Worm (Caenorhabditis elegans): ENCODE results near the gene col-34.

The col-34 gene

DNA sequence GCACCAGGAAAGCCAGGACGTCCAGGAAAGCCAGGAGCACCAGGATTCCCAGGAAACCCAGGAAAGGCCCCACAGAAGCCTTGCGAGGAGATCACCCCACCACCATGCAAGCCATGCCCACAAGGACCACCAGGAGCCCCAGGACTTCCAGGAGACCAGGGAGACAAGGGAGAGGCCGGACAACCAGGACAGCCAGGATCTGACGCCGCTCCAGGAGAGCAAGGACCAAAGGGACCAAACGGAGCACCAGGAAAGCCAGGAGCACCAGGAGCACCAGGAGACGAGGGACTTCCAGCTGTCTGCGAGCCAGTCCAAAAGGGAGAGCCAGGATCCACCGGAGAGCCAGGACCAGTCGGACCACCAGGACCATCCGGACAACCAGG is 8.4 kb downstream of the col-34 start:
- no peak for TF ChIP-seq snu-23 (GFP tag; optimal IDR thresholded peaks at IDR 0.05)
- TF ChIP-seq pag-3 (tag; optimal IDR thresholded peaks at IDR 0.05; ENCODE audit: borderline replicate concordance, insufficient read depth): no peak
- no peak for TF ChIP-seq skn-1 (tag; optimal IDR thresholded peaks at IDR 0.05)
- no peak for TF ChIP-seq tlp-1 (tag; optimal IDR thresholded peaks at IDR 0.05)
- no peak for TF ChIP-seq ama-1 (optimal IDR thresholded peaks at IDR 0.05)
- TF ChIP-seq efl-3 (GFP tag; optimal IDR thresholded peaks at IDR 0.05): no peak
- TF ChIP-seq egl-13 (tag; optimal IDR thresholded peaks at IDR 0.05): no peak
- no peak for TF ChIP-seq lin-15B (tag; optimal IDR thresholded peaks at IDR 0.05)

DNA sequence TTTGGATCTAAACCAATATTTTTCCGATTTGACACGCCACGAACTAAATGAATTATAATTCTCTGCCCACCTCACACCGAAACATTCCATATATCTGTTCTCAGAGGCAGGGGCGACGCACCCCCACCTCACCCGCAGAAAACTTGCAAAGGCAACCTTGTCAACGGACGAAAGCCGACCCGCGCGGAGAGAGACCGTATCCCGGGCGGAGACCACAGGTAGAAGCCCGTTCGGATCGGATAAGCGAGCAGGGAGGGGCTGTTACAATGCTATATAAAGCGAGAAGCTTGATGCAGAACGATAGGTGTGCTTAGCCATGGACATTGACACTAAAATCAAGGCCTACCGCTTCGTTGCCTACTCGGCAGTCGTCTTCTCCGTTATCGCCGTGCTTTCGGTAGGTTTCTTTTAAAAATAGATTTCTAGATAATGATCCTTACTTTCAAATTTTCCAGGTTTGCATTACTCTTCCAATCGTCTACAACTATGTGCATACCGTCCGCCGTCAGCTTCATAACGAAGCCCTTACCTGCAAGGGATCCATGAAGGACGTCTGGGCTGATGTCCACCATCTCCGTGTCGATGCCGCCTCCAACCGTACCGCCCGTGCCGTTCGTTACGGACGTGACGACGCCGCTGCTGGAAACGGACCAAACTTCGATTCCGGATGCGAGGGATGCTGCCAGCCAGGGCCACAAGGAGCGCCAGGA is 8.9 kb downstream of the col-34 start, which contains the start of the genes zipt-2.2 and dpy-13:
zipt-2.2 (minus strand) TSS at position 51 of the 710 bp plus-strand sequence.
dpy-13 (plus strand) TSS at position 300 of the 710 bp plus-strand sequence.
- TF ChIP-seq nhr-11 (tag; optimal IDR thresholded peaks at IDR 0.05) (no peak), zag-1 (tag; optimal IDR thresholded peaks at IDR 0.05) (no peak), aha-1 (tag; optimal IDR thresholded peaks at IDR 0.05) (no peak), lin-39 (tag; optimal IDR thresholded peaks at IDR 0.05) (no peak)

DNA sequence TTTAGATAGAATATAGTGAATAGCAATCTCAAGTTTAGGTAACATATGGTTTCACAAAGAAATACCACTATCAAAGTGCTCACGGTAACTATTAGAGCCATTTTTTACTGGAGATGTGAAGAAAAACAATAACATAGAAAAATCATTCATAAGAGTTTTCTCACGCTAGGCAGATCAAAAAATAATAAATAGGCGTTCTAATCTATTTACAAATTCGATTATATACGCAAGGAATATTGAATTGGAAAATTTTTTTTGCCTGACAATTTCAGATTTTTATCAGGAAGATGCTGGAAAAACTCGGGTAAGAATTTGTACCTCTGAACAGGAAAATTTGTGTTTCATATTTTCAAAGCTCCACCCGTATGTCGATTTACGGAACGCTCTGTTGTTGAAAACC is 16.5 kb downstream of the col-34 start, which contains the start of gene srbc-70:
srbc-70 (minus strand) TSS at position 101 of the 400 bp plus-strand sequence.
- TF ChIP-seq fkh-10 (GFP tag; optimal IDR thresholded peaks at IDR 0.05) (no peak), pax-3 (tag; optimal IDR thresholded peaks at IDR 0.05) (no peak), nhr-90 (tag; optimal IDR thresholded peaks at IDR 0.05; ENCODE audit: poor library complexity) (no peak), ztf-4 (tag; optimal IDR thresholded peaks at IDR 0.05) (no peak), sptf-1 (tag; optimal IDR thresholded peaks at IDR 0.05) (no peak), efl-1 (optimal IDR thresholded peaks at IDR 0.05) (no peak), efl-1 (GFP tag; optimal IDR thresholded peaks at IDR 0.05 in 1 of 2) (no peak), ceh-88 (GFP tag; IDR thresholded peaks at IDR 0.05) (no peak), mdl-1 (tag; optimal IDR thresholded peaks at IDR 0.05) (no peak), elt-2 (tag; optimal IDR thresholded peaks at IDR 0.05) (no peak), swsn-7 (tag; optimal IDR thresholded peaks at IDR 0.05) (no peak), fkh-8 (tag; optimal IDR thresholded peaks at IDR 0.05) (no peak), C04F5.9 (tag; optimal IDR thresholded peaks at IDR 0.05) (no peak), xbp-1 (tag; optimal IDR thresholded peaks at IDR 0.05) (no peak), dsc-1 (tag; optimal IDR thresholded peaks at IDR 0.05) (no peak)

DNA sequence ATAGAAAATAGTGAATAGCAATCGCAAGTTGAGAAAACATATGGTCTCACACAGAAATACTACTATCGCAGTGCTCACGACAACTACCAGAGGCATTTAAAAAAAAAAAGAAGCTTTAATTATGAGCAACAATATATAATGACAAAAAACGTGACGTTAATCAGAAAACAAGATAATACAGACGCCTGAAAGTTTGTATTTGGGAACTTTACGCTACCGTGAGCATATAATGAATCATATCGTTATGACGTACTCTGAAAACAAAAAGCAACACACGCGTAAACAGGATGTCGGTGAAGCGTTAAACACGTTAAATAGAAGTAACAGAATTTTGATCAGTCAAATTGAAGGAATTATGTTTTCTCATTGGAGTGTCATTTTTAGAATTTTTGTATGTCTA is 18.6 kb downstream of the col-34 start, which contains the start of gene srbc-71:
srbc-71 (minus strand) TSS at position 101 of the 400 bp plus-strand sequence.
- no peak for TF ChIP-seq elt-2 (tag; optimal IDR thresholded peaks at IDR 0.05)
- TF ChIP-seq nhr-84 (tag; optimal IDR thresholded peaks at IDR 0.05): no peak
- TF ChIP-seq nhr-76 (tag; optimal IDR thresholded peaks at IDR 0.05): no peak
- no peak for TF ChIP-seq aha-1 (tag; optimal IDR thresholded peaks at IDR 0.05)
- no peak for TF ChIP-seq nhr-71 (tag; optimal IDR thresholded peaks at IDR 0.05)
- no peak for TF ChIP-seq mdl-1 (tag; optimal IDR thresholded peaks at IDR 0.05)
- TF ChIP-seq fkh-10 (GFP tag; optimal IDR thresholded peaks at IDR 0.05): no peak
- peak; percentile 3 for TF ChIP-seq fkh-8 (tag; optimal IDR thresholded peaks at IDR 0.05)

DNA sequence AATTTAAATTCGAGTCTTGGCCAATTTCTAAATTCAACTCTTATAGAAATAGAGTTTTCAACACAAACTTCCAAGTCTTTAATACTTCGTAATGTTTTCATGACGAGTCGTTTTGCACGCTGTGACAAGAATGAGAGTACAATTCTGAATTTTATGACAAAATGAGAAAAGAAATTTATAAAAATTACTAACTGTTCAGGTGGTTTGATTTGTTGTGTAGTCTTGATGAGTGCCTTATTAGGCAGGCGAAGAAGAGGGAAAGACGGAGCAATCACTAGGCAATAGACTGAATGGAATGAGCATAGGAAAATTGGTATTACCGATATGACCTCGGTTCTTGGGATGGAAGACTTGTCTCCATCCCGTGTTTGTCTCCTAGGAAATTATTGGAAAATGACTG is 24.4 kb downstream of the col-34 start, which contains the start of gene F30B5.11:
F30B5.11 (minus strand) TSS at position 101 of the 400 bp plus-strand sequence.
- TF ChIP-seq pag-3 (tag; optimal IDR thresholded peaks at IDR 0.05; ENCODE audit: borderline replicate concordance, insufficient read depth): no peak

DNA sequence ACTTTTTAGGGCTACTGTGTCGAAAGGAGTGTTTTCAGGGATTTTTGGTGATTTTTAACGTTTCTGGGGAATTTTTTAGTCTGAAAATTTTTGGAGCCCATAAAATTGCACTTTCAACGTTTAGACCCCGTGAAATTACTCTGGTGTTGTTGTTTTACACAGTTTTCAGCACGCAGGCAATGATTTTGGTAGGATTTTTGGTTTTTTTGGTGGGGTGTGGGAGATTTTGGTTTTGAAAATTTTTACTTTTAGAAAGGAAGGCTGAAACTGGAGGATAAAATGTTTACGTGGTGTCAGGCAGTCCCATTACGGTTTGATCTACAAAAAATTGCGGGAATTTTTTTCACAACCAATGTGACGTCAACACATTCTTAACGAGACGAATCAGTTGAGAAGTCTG is 26.1 kb downstream of the col-34 start:
- peak; percentile 29 for TF ChIP-seq aly-2 (tag; optimal IDR thresholded peaks at IDR 0.05)
- TF ChIP-seq ama-1 (optimal IDR thresholded peaks at IDR 0.05): peak; percentile 17
- no peak for TF ChIP-seq efl-3 (GFP tag; optimal IDR thresholded peaks at IDR 0.05)
